Worm (Caenorhabditis elegans) whole organism, mixed stage, embryonic: ENCODE data around the gene hsp-1.

Experiments
- lin-13 ChIP-seq: fragments of 150-350 bp; optimal IDR thresholded peaks from 2 replicates; lab custom pipeline; 2014; ENCODE audit warnings: missing biosample characterization, missing genetic modification characterization
- unc-62 ChIP-seq: fragments of 150-350 bp; optimal IDR thresholded peaks from 2 replicates; lab custom pipeline; 2014; ENCODE audit warnings: missing biosample characterization, missing genetic modification reagents, missing genetic modification characterization

- no peak for TF ChIP-seq lin-13
- no peak for TF ChIP-seq unc-62
Observed at ce11 chrIV:17293068-17293467, 14.3 kb downstream of the hsp-1 start.
